Fruit fly (Drosophila melanogaster): Measurements from ENCODE around the gene Snoo.

Gene Snoo

dm6 chr2L:8001694-8002627, 18.0 kb upstream of the Snoo start (continued):
- TF ChIP-seq al (GFP tag; IDR thresholded peaks at IDR 0.05), result peak; percentile 74; the same call in 1 of the 2 replicates
- no peak for TF ChIP-seq pita (GFP tag; optimal IDR thresholded peaks at IDR 0.05)
- TF ChIP-seq CG33213 (GFP tag; optimal IDR thresholded peaks at IDR 0.05), result peak; percentile 35
- peak; percentile 90 for TF ChIP-seq Ada2b (GFP tag; IDR thresholded peaks at IDR 0.05)
- TF ChIP-seq lilli (GFP tag; optimal IDR thresholded peaks at IDR 0.05), result peak; percentile 88
- TF ChIP-seq pros (GFP tag; optimal IDR thresholded peaks at IDR 0.05), result peak; percentile 33
- TF ChIP-seq CG15073 (GFP tag; optimal IDR thresholded peaks at IDR 0.05), result no peak
- TF ChIP-seq CG3838 (GFP tag; optimal IDR thresholded peaks at IDR 0.05), result peak; percentile 69
- TF ChIP-seq Gsc (GFP tag; IDR thresholded peaks at IDR 0.05), result no peak
- TF ChIP-seq NC2α (GFP tag; optimal IDR thresholded peaks at IDR 0.05), result peak; percentile 54
- no peak for TF ChIP-seq cg (GFP tag; optimal IDR thresholded peaks at IDR 0.05)
- TF ChIP-seq tx (GFP tag; optimal IDR thresholded peaks at IDR 0.05), result peak; percentile 69
- TF ChIP-seq CG7987 (GFP tag; optimal IDR thresholded peaks at IDR 0.05), result peak; percentile 17
- TF ChIP-seq jing (GFP tag; optimal IDR thresholded peaks at IDR 0.05), result peak; percentile 73
- peak; percentile 94 for TF ChIP-seq nmo (GFP tag; optimal IDR thresholded peaks at IDR 0.05)
- TF ChIP-seq Drgx (GFP tag; IDR thresholded peaks at IDR 0.05), result peak; percentile 91
- TF ChIP-seq prd (optimal IDR thresholded peaks at IDR 0.05), result no peak
- peak; percentile 85 for TF ChIP-seq prd (GFP tag; IDR thresholded peaks at IDR 0.05)
- TF ChIP-seq hb (GFP tag; IDR thresholded peaks at IDR 0.05; ENCODE audit: partially characterized antibody), result no peak
- peak; percentile 83 for TF ChIP-seq sisA (GFP tag; IDR thresholded peaks at IDR 0.05)
- TF ChIP-seq CG5245 (GFP tag; optimal IDR thresholded peaks at IDR 0.05), result peak; percentile 75
- TF ChIP-seq CG18764 (GFP tag; optimal IDR thresholded peaks at IDR 0.05), result peak; percentile 65
- TF ChIP-seq Xbp1 (GFP tag; optimal IDR thresholded peaks at IDR 0.05), result peak; percentile 90
- TF ChIP-seq odd (GFP tag; optimal IDR thresholded peaks at IDR 0.05), result peak; percentile 84
- TF ChIP-seq CG17359 (tag; optimal IDR thresholded peaks at IDR 0.05), result peak; percentile 78
- TF ChIP-seq ATbp (GFP tag; optimal IDR thresholded peaks at IDR 0.05), result peak; percentile 77
- TF ChIP-seq Dip2 (GFP tag; IDR thresholded peaks at IDR 0.05), result peak; percentile 27; the same call in 1 of the 2 replicates
- peak; percentile 84 for TF ChIP-seq ind (GFP tag; optimal IDR thresholded peaks at IDR 0.05)
- TF ChIP-seq CG12155 (GFP tag; optimal IDR thresholded peaks at IDR 0.05), result peak; percentile 71
- TF ChIP-seq Nf-YA (GFP tag; IDR thresholded peaks at IDR 0.05), result peak; percentile 62
- no peak for TF ChIP-seq CG16813 (GFP tag; IDR thresholded peaks at IDR 0.05; ENCODE audit: partially characterized antibody)
- TF ChIP-seq Max (GFP tag; optimal IDR thresholded peaks at IDR 0.05), result peak; percentile 87
- TF ChIP-seq Bgb (GFP tag; IDR thresholded peaks at IDR 0.05; ENCODE audit: partially characterized antibody), result no peak
- no peak for TF ChIP-seq Dfd (GFP tag; optimal IDR thresholded peaks at IDR 0.05)
- peak; percentile 68 for TF ChIP-seq CG5953 (GFP tag; IDR thresholded peaks at IDR 0.05)
- peak; percentile 46 for TF ChIP-seq exex (tag; optimal IDR thresholded peaks at IDR 0.05)
- TF ChIP-seq gce (GFP tag; IDR thresholded peaks at IDR 0.05), result 0 out of 3 replicates have a peak, but pooled peaks have one; percentile 41
- TF ChIP-seq CG12391 (tag; optimal IDR thresholded peaks at IDR 0.05), result peak; percentile 88
- TF ChIP-seq slbo (GFP tag; IDR thresholded peaks at IDR 0.05), result peak; percentile 81
- TF ChIP-seq aop (GFP tag; IDR thresholded peaks at IDR 0.05), result no peak
- peak; percentile 79 for TF ChIP-seq Hand (GFP tag; optimal IDR thresholded peaks at IDR 0.05)
- TF ChIP-seq CG11695 (GFP tag; IDR thresholded peaks at IDR 0.05), result peak; percentile 93
- peak; percentile 54; the same call in 1 of the 2 replicates for TF ChIP-seq Taf1 (GFP tag; IDR thresholded peaks at IDR 0.05)
- TF ChIP-seq abd-A (tag; optimal IDR thresholded peaks at IDR 0.05), result peak; percentile 64
- TF ChIP-seq CG4360 (GFP tag; IDR thresholded peaks at IDR 0.05), result no peak
- peak; percentile 53; the same call in 1 of the 2 replicates for TF ChIP-seq Awh (GFP tag; IDR thresholded peaks at IDR 0.05)
- peak; percentile 50 for TF ChIP-seq btn (GFP tag; optimal IDR thresholded peaks at IDR 0.05)
- no peak for TF ChIP-seq zen2 (GFP tag; IDR thresholded peaks at IDR 0.05; ENCODE audit: partially characterized antibody)
- TF ChIP-seq tgo (GFP tag; IDR thresholded peaks at IDR 0.05), result peak; percentile 87

Measured in whole organism, embryonic.